Worm (Caenorhabditis elegans) whole organism, late embryonic: Measurements from ENCODE around the gene F01F1.2.
A peak's percentile ranks its signal among the peaks of the same experiment; 100 is the strongest.

Experiments used
- C08G9.2 ChIP-seq: sonication (generic microtip); optimal IDR thresholded peaks from 2 replicates; lab custom pipeline; 2016; ENCODE audit warnings: mild to moderate bottlenecking, missing genetic modification characterization, moderate library complexity, missing compliant biosample characterization
- C38D4.7 ChIP-seq: fragments of 200-800 bp; sonication (Bioruptor generic); optimal IDR thresholded peaks from 2 replicates; lab custom pipeline; 2018; ENCODE audit warnings: mild to moderate bottlenecking, missing genetic modification characterization, moderate library complexity, missing compliant biosample characterization
- F13H6.1 ChIP-seq: sonication (generic microtip); optimal IDR thresholded peaks from 2 replicates; lab custom pipeline; 2016; ENCODE audit warnings: missing genetic modification characterization, missing compliant biosample characterization
- K09A11.1 ChIP-seq: sonication (generic microtip); optimal IDR thresholded peaks from 2 replicates; lab custom pipeline; 2017; ENCODE audit warnings: antibody characterized with exemption, mild to moderate bottlenecking, missing genetic modification characterization, missing compliant biosample characterization; ENCODE audit not compliant: insufficient read depth
- T23F11.4 ChIP-seq: fragments of 200-800 bp; sonication (Bioruptor generic); optimal IDR thresholded peaks from 2 replicates; lab custom pipeline; 2018; ENCODE audit warnings: mild to moderate bottlenecking, missing genetic modification characterization, missing compliant biosample characterization
- Y22D7AL.16 ChIP-seq: sonication (generic microtip); optimal IDR thresholded peaks from 2 replicates; lab custom pipeline; 2016; ENCODE audit warnings: missing genetic modification characterization, missing compliant biosample characterization
- ahr-1 ChIP-seq: sonication (generic microtip); optimal IDR thresholded peaks from 2 replicates; lab custom pipeline; 2016; ENCODE audit warnings: missing genetic modification characterization, missing compliant biosample characterization
- ama-1 ChIP-seq: fragments of 150-350 bp; optimal IDR thresholded peaks from 2 replicates; lab custom pipeline; 2014
- ceh-14 ChIP-seq: sonication (generic microtip); optimal IDR thresholded peaks from 2 replicates; lab custom pipeline; 2016; ENCODE audit warnings: missing genotype, missing genetic modification characterization, missing compliant biosample characterization
- ceh-18 ChIP-seq: sonication (generic microtip); optimal IDR thresholded peaks from 2 replicates; lab custom pipeline; 2016; ENCODE audit warnings: missing genetic modification characterization, missing compliant biosample characterization
- ceh-19 ChIP-seq: fragments of 200-800 bp; sonication (Bioruptor generic); optimal IDR thresholded peaks from 2 replicates; lab custom pipeline; 2018; ENCODE audit warnings: mild to moderate bottlenecking, missing genetic modification characterization, missing compliant biosample characterization
- ceh-2 ChIP-seq: sonication (generic microtip); optimal IDR thresholded peaks from 2 replicates; lab custom pipeline; 2016; ENCODE audit warnings: missing genotype, missing genetic modification characterization, missing compliant biosample characterization
- ceh-22 ChIP-seq: sonication (generic microtip); optimal IDR thresholded peaks from 2 replicates; lab custom pipeline; 2017; ENCODE audit warnings: missing biosample characterization, missing genetic modification characterization
- ceh-31 ChIP-seq: sonication (generic microtip); optimal IDR thresholded peaks from 2 replicates; lab custom pipeline; 2016; ENCODE audit warnings: missing genetic modification characterization, missing compliant biosample characterization
- ceh-34 ChIP-seq: sonication (generic microtip); optimal IDR thresholded peaks from 2 replicates; lab custom pipeline; 2016; ENCODE audit warnings: mild to moderate bottlenecking, missing genetic modification characterization, missing compliant biosample characterization
- ceh-45 ChIP-seq: fragments of 200-800 bp; sonication (Bioruptor generic); IDR thresholded peaks from 2 replicates; pipeline ENCODE4 v1.3.6; 2022; ENCODE audit warnings: missing genetic modification reagents, missing genetic modification characterization, missing compliant biosample characterization
- ceh-48 ChIP-seq: sonication (generic microtip); optimal IDR thresholded peaks from 2 replicates; lab custom pipeline; 2016; ENCODE audit warnings: missing genetic modification characterization, inconsistent platforms, missing compliant biosample characterization
- che-1 ChIP-seq: sonication (generic microtip); optimal IDR thresholded peaks from 2 replicates; lab custom pipeline; 2016; ENCODE audit warnings: mild to moderate bottlenecking, missing genetic modification characterization, missing compliant biosample characterization
- dmd-4 ChIP-seq: sonication (generic microtip); optimal IDR thresholded peaks from 2 replicates; lab custom pipeline; 2016; ENCODE audit warnings: borderline replicate concordance, missing genetic modification characterization, missing compliant biosample characterization
- elt-2 ChIP-seq: sonication (generic microtip); optimal IDR thresholded peaks from 2 replicates; lab custom pipeline; 2016; ENCODE audit warnings: missing genetic modification reagents, missing genetic modification characterization, missing compliant biosample characterization
- ets-4 ChIP-seq: sonication (generic microtip); optimal IDR thresholded peaks from 2 replicates; lab custom pipeline; 2016; ENCODE audit warnings: missing genetic modification characterization, missing compliant biosample characterization
- fax-1 ChIP-seq: sonication (generic microtip); optimal IDR thresholded peaks from 2 replicates; lab custom pipeline; 2016; ENCODE audit warnings: missing genotype, missing genetic modification characterization, missing compliant biosample characterization
- fkh-10 ChIP-seq: fragments of 150-350 bp; optimal IDR thresholded peaks from 2 replicates; lab custom pipeline; 2014; ENCODE audit warnings: missing biosample characterization, missing genetic modification reagents, missing genetic modification characterization
- fkh-6 ChIP-seq: sonication (generic microtip); optimal IDR thresholded peaks from 2 replicates; lab custom pipeline; 2016; ENCODE audit warnings: missing genetic modification characterization, missing compliant biosample characterization
- gmeb-2 ChIP-seq: sonication (generic microtip); optimal IDR thresholded peaks from 2 replicates; lab custom pipeline; 2016; ENCODE audit warnings: missing genetic modification characterization, inconsistent platforms, missing compliant biosample characterization
- hlh-15 ChIP-seq: sonication (generic microtip); optimal IDR thresholded peaks from 2 replicates; lab custom pipeline; 2016; ENCODE audit warnings: missing genetic modification characterization, missing compliant biosample characterization
- hlh-30 ChIP-seq: sonication (generic microtip); optimal IDR thresholded peaks from 2 replicates; lab custom pipeline; 2017; ENCODE audit warnings: antibody characterized with exemption, missing genetic modification characterization, missing compliant biosample characterization; ENCODE audit not compliant: insufficient read depth
- hlh-6 ChIP-seq: sonication (generic microtip); optimal IDR thresholded peaks from 2 replicates; lab custom pipeline; 2016; ENCODE audit warnings: missing genotype, missing genetic modification characterization, missing compliant biosample characterization
- hlh-8 ChIP-seq: sonication (generic microtip); optimal IDR thresholded peaks from 2 replicates; lab custom pipeline; 2016; ENCODE audit warnings: missing genotype, missing genetic modification characterization, missing compliant biosample characterization
- lim-6 ChIP-seq: sonication (generic microtip); optimal IDR thresholded peaks from 2 replicates; lab custom pipeline; 2016; ENCODE audit warnings: missing genetic modification characterization, missing compliant biosample characterization
- lin-11 ChIP-seq: fragments of 200-800 bp; sonication (Bioruptor generic); optimal IDR thresholded peaks from 2 replicates; lab custom pipeline; 2018; ENCODE audit warnings: mild to moderate bottlenecking, missing genetic modification characterization, missing compliant biosample characterization
- nfya-1 ChIP-seq: sonication (generic microtip); optimal IDR thresholded peaks from 2 replicates; lab custom pipeline; 2017; ENCODE audit warnings: missing genetic modification characterization, mild to moderate bottlenecking, missing compliant biosample characterization, antibody characterized with exemption, moderate library complexity
- nhr-232 ChIP-seq: sonication (generic microtip); optimal IDR thresholded peaks from 2 replicates; lab custom pipeline; 2016; ENCODE audit warnings: missing genetic modification characterization, missing compliant biosample characterization
- npax-4 ChIP-seq: sonication (generic microtip); optimal IDR thresholded peaks from 2 replicates; lab custom pipeline; 2016; ENCODE audit warnings: missing genetic modification characterization, missing compliant biosample characterization
- odd-2 ChIP-seq: sonication (generic microtip); optimal IDR thresholded peaks from 2 replicates; lab custom pipeline; 2017; ENCODE audit warnings: antibody characterized with exemption, mild to moderate bottlenecking, missing genetic modification characterization, missing compliant biosample characterization
- pag-3 ChIP-seq: sonication (generic microtip); optimal IDR thresholded peaks from 2 replicates; lab custom pipeline; 2016; ENCODE audit warnings: missing compliant biosample characterization, missing genetic modification characterization, borderline replicate concordance
- pax-1 ChIP-seq: fragments of 150-350 bp; optimal IDR thresholded peaks from 2 replicates; lab custom pipeline; 2014; ENCODE audit warnings: missing biosample characterization, missing genetic modification characterization
- pha-2 ChIP-seq: sonication (generic microtip); optimal IDR thresholded peaks from 2 replicates; lab custom pipeline; 2017; ENCODE audit warnings: mild to moderate bottlenecking, missing genetic modification characterization, missing compliant biosample characterization
- pqm-1 ChIP-seq: sonication (generic microtip); optimal IDR thresholded peaks from 2 replicates; lab custom pipeline; 2016; ENCODE audit warnings: missing genetic modification characterization, missing compliant biosample characterization
- ref-2 ChIP-seq: sonication (generic microtip); optimal IDR thresholded peaks from 2 replicates; lab custom pipeline; 2016; ENCODE audit warnings: missing genetic modification characterization, missing compliant biosample characterization
- rnt-1 ChIP-seq: sonication (generic microtip); optimal IDR thresholded peaks from 2 replicates; lab custom pipeline; 2016; ENCODE audit warnings: missing genetic modification characterization, missing compliant biosample characterization
- syd-9 ChIP-seq: sonication (generic microtip); optimal IDR thresholded peaks from 2 replicates; lab custom pipeline; 2016; ENCODE audit warnings: mild to moderate bottlenecking, missing genetic modification characterization, moderate library complexity, missing compliant biosample characterization
- tbx-7 ChIP-seq: sonication (generic microtip); optimal IDR thresholded peaks from 2 replicates; lab custom pipeline; 2016; ENCODE audit warnings: missing genotype, missing genetic modification characterization, missing compliant biosample characterization
- ttx-3 ChIP-seq: sonication (generic microtip); optimal IDR thresholded peaks from 2 replicates; lab custom pipeline; 2016; ENCODE audit warnings: missing genetic modification reagents, missing genetic modification characterization, missing compliant biosample characterization
- unc-42 ChIP-seq: sonication (generic microtip); optimal IDR thresholded peaks from 2 replicates; lab custom pipeline; 2016; ENCODE audit warnings: missing genotype, missing genetic modification characterization, missing compliant biosample characterization
- unc-55 ChIP-seq: sonication (generic microtip); optimal IDR thresholded peaks from 2 replicates; lab custom pipeline; 2017; ENCODE audit warnings: missing biosample characterization, missing genetic modification reagents, missing genetic modification characterization
- zip-5 ChIP-seq: sonication (generic microtip); optimal IDR thresholded peaks from 2 replicates; lab custom pipeline; 2016; ENCODE audit warnings: missing genetic modification characterization, missing compliant biosample characterization
- ztf-16 ChIP-seq: sonication (generic microtip); optimal IDR thresholded peaks from 2 replicates; lab custom pipeline; 2017; ENCODE audit warnings: missing genetic modification characterization, missing compliant biosample characterization

Gene F01F1.2

DNA sequence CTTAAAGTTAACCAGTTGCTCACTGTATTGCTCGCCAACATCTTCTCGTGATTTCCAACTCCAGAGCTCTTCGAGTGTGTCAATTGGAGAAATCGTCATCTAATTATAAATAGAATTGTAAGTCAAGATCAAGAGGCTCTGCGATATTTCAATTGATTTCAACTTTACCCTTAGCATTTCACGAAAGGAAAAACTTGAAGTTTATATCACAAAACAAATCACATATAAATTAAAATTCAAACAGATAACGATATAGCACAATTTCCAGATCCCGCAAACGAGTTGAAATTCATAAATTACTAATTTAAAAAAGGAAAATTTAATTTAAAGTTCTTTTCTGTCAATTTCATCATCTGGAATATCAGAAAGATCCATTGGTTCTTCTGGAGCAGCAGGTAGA, 10.0 kb upstream of the F01F1.2 start, which contains the start of gene eng-1:
TSS of gene eng-1 (minus strand) at position 101 of the 400 bp plus-strand sequence.
- TF ChIP-seq hlh-8 (tag; lab: Kevin White, UChicago) (no peak), ceh-48 (tag; lab: Kevin White, UChicago) (no peak), T23F11.4 (GFP tag; lab: Kevin White, UChicago) (no peak), hlh-6 (tag; lab: Kevin White, UChicago) (no peak), hlh-15 (tag; lab: Kevin White, UChicago) (no peak), ttx-3 (tag; lab: Kevin White, UChicago) (no peak), dmd-4 (tag; lab: Kevin White, UChicago) (no peak), K09A11.1 (tag; lab: Kevin White, UChicago) (no peak), ceh-14 (no peak), tbx-7 (tag; lab: Kevin White, UChicago) (no peak), nhr-232 (tag; lab: Kevin White, UChicago) (no peak), npax-4 (tag; lab: Kevin White, UChicago) (no peak), ceh-31 (tag; lab: Kevin White, UChicago) (no peak), gmeb-2 (no peak), unc-55 (GFP tag; lab: Kevin White, UChicago) (no peak), che-1 (tag; lab: Kevin White, UChicago) (no peak), lim-6 (tag; lab: Kevin White, UChicago) (no peak), syd-9 (tag; lab: Kevin White, UChicago) (no peak)

- TF ChIP-seq ceh-18 (tag; lab: Kevin White, UChicago) (no peak), ets-4 (tag; lab: Kevin White, UChicago) (no peak), pqm-1 (tag; lab: Kevin White, UChicago) (no peak), ceh-31 (tag; lab: Kevin White, UChicago) (no peak), C08G9.2 (tag; lab: Kevin White, UChicago) (no peak), unc-55 (GFP tag; lab: Kevin White, UChicago) (no peak), fkh-10 (no peak), ceh-34 (tag; lab: Kevin White, UChicago) (no peak), ceh-45 (GFP tag; lab: Robert Waterston, UW) (no peak), C38D4.7 (GFP tag; lab: Kevin White, UChicago) (no peak), ahr-1 (tag; lab: Kevin White, UChicago) (no peak)
- TF ChIP-seq, all 69 proteins: peak for 0
Measured at ce11 chrIII:5869429-5869828, 8.9 kb upstream of the F01F1.2 start, which contains the start of gene F01F1.15. TSS of gene F01F1.15 (minus strand) at chrIII:5869529.

- TF ChIP-seq syd-9 (tag; lab: Kevin White, UChicago): no peak
- peak; percentile 14 for TF ChIP-seq pax-1 (tag; lab: Kevin White, UChicago)
- no peak for TF ChIP-seq ztf-16
- no peak for TF ChIP-seq lin-11 (tag; lab: Kevin White, UChicago)
- TF ChIP-seq C08G9.2 (tag; lab: Kevin White, UChicago): peak; percentile 86
- TF ChIP-seq nhr-232 (tag; lab: Kevin White, UChicago): no peak
- TF ChIP-seq rnt-1 (tag; lab: Kevin White, UChicago): peak; percentile 37
- TF ChIP-seq fax-1 (tag; lab: Kevin White, UChicago): peak; percentile 53
- TF ChIP-seq ets-4 (tag; lab: Kevin White, UChicago): peak; percentile 99
- no peak for TF ChIP-seq ceh-19 (GFP tag; lab: Kevin White, UChicago)
- TF ChIP-seq tbx-7 (tag; lab: Kevin White, UChicago): peak; percentile 64
- TF ChIP-seq unc-42 (tag; lab: Kevin White, UChicago): peak; percentile 50
- TF ChIP-seq ama-1 (lab: Kevin White, UChicago): no peak
- peak; percentile 19 for TF ChIP-seq F13H6.1
- no peak for TF ChIP-seq odd-2 (tag; lab: Kevin White, UChicago)
- TF ChIP-seq elt-2 (tag; lab: Kevin White, UChicago): peak; percentile 38
- peak; percentile 38 for TF ChIP-seq zip-5
- peak; percentile 37 for TF ChIP-seq ceh-34 (tag; lab: Kevin White, UChicago)
- TF ChIP-seq Y22D7AL.16 (tag; lab: Kevin White, UChicago): no peak
- TF ChIP-seq ceh-14: peak; percentile 35
- TF ChIP-seq ceh-31 (tag; lab: Kevin White, UChicago): peak; percentile 89
- no peak for TF ChIP-seq ceh-22
- TF ChIP-seq pag-3 (tag; lab: Kevin White, UChicago): no peak
- TF ChIP-seq hlh-30 (tag; lab: Kevin White, UChicago): no peak
- TF ChIP-seq ceh-2 (tag; lab: Kevin White, UChicago): peak; percentile 80
- TF ChIP-seq fkh-6 (tag; lab: Kevin White, UChicago): no peak
- peak; percentile 62 for TF ChIP-seq ref-2
- peak; percentile 7 for TF ChIP-seq nfya-1
- TF ChIP-seq ceh-18 (tag; lab: Kevin White, UChicago): no peak
- no peak for TF ChIP-seq pha-2 (tag; lab: Kevin White, UChicago)
Measured at ce11 chrIII:5871760-5872159, 6.6 kb upstream of the F01F1.2 start, which contains the start of the genes F01F1.11 and F01F1.3. TSS of gene F01F1.11 (minus strand) at chrIII:5871877. TSS of gene F01F1.3 (plus strand) at chrIII:5871938.
